Worm (Caenorhabditis elegans): ENCODE results near the gene srh-268.

ce11 chrV:7504271-7504670 lies 34.8 kb upstream of the srh-268 start, which contains the start of gene srh-229:
- TF ChIP-seq nhr-237 (tag; optimal IDR thresholded peaks at IDR 0.05) (no peak), unc-62 (GFP tag; optimal IDR thresholded peaks at IDR 0.05) (no peak), nhr-76 (tag; optimal IDR thresholded peaks at IDR 0.05) (no peak), sptf-1 (tag; optimal IDR thresholded peaks at IDR 0.05) (no peak), blmp-1 (tag; optimal IDR thresholded peaks at IDR 0.05) (no peak), zip-8 (tag; optimal IDR thresholded peaks at IDR 0.05) (no peak), elt-3 (tag; optimal IDR thresholded peaks at IDR 0.05) (no peak), pha-4 (tag; optimal IDR thresholded peaks at IDR 0.05) (no peak), lin-32 (GFP tag; optimal IDR thresholded peaks at IDR 0.05) (no peak), sem-2 (GFP tag; optimal IDR thresholded peaks at IDR 0.05) (no peak)

All from whole organism, mixed stage, embryonic.